Worm (Caenorhabditis elegans) whole organism, L4/young adult: Measurements from ENCODE around the gene K12H6.9.

Source experiments
- W03F9.2 ChIP-seq: fragments of 150-350 bp; optimal IDR thresholded peaks from 2 replicates; lab custom pipeline; 2014; ENCODE audit warnings: missing biosample characterization, missing genetic modification characterization
- dao-5 ChIP-seq: sonication (generic microtip); optimal IDR thresholded peaks from 2 replicates; lab custom pipeline; 2016; ENCODE audit warnings: missing genotype, missing genetic modification characterization, moderate library complexity, missing compliant biosample characterization
- him-1 ChIP-seq: sonication (generic microtip); optimal IDR thresholded peaks from 2 replicates; lab custom pipeline; 2016; ENCODE audit warnings: missing genotype, missing genetic modification reagents, missing genetic modification characterization, missing compliant biosample characterization

DNA sequence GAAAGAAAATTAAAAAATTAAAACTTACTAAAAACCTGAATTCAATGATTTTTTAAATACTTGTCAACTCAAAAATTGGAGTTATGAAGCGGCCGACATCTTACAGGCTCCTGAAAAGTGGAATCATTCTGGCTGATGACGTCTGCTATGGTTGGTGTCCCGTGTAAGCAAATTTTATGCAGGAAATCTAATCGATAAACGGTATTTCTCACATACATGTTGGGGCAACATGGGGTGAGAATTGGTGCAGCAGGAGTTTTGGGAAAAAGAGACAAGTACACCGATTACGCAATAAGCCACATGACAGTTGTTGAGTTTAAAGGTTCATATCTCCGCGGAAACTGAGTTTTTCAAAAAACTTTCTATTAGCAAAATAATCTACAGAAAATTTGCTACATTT lies 8.8 kb upstream of the K12H6.9 start, which contains the start of gene K12H6.2:
- no peak for TF ChIP-seq him-1 (tag; lab: Kevin White, UChicago)
- no peak for TF ChIP-seq dao-5 (tag; lab: Kevin White, UChicago)
- no peak for TF ChIP-seq W03F9.2 (tag; lab: Kevin White, UChicago)
